Fruit fly (Drosophila melanogaster): ENCODE results near the gene CG15432.

Gene CG15432

DNA sequence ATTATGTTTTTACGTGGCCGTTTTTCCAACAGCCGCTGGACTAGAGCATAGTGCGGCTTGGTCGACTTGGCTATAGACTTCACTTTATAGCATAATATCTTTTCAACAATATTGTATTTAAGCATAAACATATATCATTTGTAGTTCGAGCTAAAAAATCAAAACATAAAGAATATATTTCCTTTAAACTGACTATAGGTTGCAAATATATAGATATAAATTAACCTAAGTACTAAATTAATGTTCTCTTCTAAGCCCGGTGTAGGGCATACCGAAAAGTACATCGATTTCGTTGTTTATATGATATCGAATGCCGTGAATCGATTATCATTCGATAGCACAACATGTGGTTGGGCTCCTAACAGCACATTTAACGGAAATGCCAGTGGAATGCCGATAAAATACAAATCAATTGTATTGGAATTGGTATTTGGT lies 6.5 kb downstream of the CG15432 start, which contains the start of gene MFS18 (continued):
- TF ChIP-seq Hr78 (GFP tag; optimal IDR thresholded peaks at IDR 0.05) (no peak), Ptx1 (GFP tag; IDR thresholded peaks at IDR 0.05) (peak; percentile 99), ato (GFP tag; IDR thresholded peaks at IDR 0.05; ENCODE audit: partially characterized antibody) (peak; percentile 92), MBD-R2 (GFP tag; IDR thresholded peaks at IDR 0.05) (peak; percentile 98), gsb (GFP tag; IDR thresholded peaks at IDR 0.05) (peak; percentile 97), Ada2b (GFP tag; IDR thresholded peaks at IDR 0.05) (peak; percentile 98), nom (GFP tag; optimal IDR thresholded peaks at IDR 0.05) (peak; percentile 91), Antp (GFP tag; optimal IDR thresholded peaks at IDR 0.05) (peak; percentile 76), ATbp (GFP tag; optimal IDR thresholded peaks at IDR 0.05) (peak; percentile 93), emc (GFP tag; optimal IDR thresholded peaks at IDR 0.05) (peak; percentile 58), Doc2 (GFP tag; IDR thresholded peaks at IDR 0.05) (peak; percentile 94), trem (tag; optimal IDR thresholded peaks at IDR 0.05) (peak; percentile 97), CG7963 (GFP tag; IDR thresholded peaks at IDR 0.05; ENCODE audit: partially characterized antibody) (peak; percentile 89), ftz-f1 (GFP tag; optimal IDR thresholded peaks at IDR 0.05) (peak; percentile 65), CG34376 (GFP tag; optimal IDR thresholded peaks at IDR 0.05) (peak; percentile 96), slp2 (GFP tag; optimal IDR thresholded peaks at IDR 0.05) (peak; percentile 65), CG7928 (GFP tag; optimal IDR thresholded peaks at IDR 0.05) (peak; percentile 76), jigr1 (GFP tag; IDR thresholded peaks at IDR 0.05) (peak; percentile 98), CG10565 (GFP tag; optimal IDR thresholded peaks at IDR 0.05) (peak; percentile 84), chif (GFP tag; optimal IDR thresholded peaks at IDR 0.05) (peak; percentile 80 to 86), tap (tag; optimal IDR thresholded peaks at IDR 0.05) (peak; percentile 98), CG1024 (GFP tag; IDR thresholded peaks at IDR 0.05) (peak; percentile 96), zfh2 (GFP tag; optimal IDR thresholded peaks at IDR 0.05) (peak; percentile 84), CG12236 (GFP tag; optimal IDR thresholded peaks at IDR 0.05) (peak; percentile 31), CG14441 (GFP tag; IDR thresholded peaks at IDR 0.05) (peak; percentile 99), ara (GFP tag; IDR thresholded peaks at IDR 0.05) (peak; percentile 99), Adf1 (GFP tag; IDR thresholded peaks at IDR 0.05) (peak; percentile 86), HmgZ (tag; optimal IDR thresholded peaks at IDR 0.05) (peak; percentile 96), twi (tag; optimal IDR thresholded peaks at IDR 0.05) (peak; percentile 70), wek (GFP tag; optimal IDR thresholded peaks at IDR 0.05) (peak; percentile 80), CG3163 (GFP tag; optimal IDR thresholded peaks at IDR 0.05) (peak; percentile 16), knrl (GFP tag; IDR thresholded peaks at IDR 0.05; ENCODE audit: partially characterized antibody) (no peak; the same call in 2 of the 3 replicates), CG7556 (GFP tag; optimal IDR thresholded peaks at IDR 0.05) (peak; percentile 97), PHDP (tag; optimal IDR thresholded peaks at IDR 0.05) (peak; percentile 96), CG9797 (GFP tag; optimal IDR thresholded peaks at IDR 0.05) (peak; percentile 64), CkIIα-i1 (GFP tag; IDR thresholded peaks at IDR 0.05) (peak; percentile 91), mirr (GFP tag; optimal IDR thresholded peaks at IDR 0.05) (peak; percentile 89), CG16815 (GFP tag; optimal IDR thresholded peaks at IDR 0.05) (peak; percentile 93), CG1603 (tag; optimal IDR thresholded peaks at IDR 0.05) (peak; percentile 91), C15 (GFP tag; IDR thresholded peaks at IDR 0.05) (peak; percentile 98), Doc3 (GFP tag; IDR thresholded peaks at IDR 0.05; ENCODE audit: partially characterized antibody) (peak; percentile 62), aop (GFP tag; IDR thresholded peaks at IDR 0.05) (peak; percentile 93), CG6854 (GFP tag; optimal IDR thresholded peaks at IDR 0.05) (peak; percentile 97), CG10462 (GFP tag; optimal IDR thresholded peaks at IDR 0.05) (peak; percentile 94), hth (optimal IDR thresholded peaks at IDR 0.05) (no peak), Xrp1 (GFP tag; IDR thresholded peaks at IDR 0.05) (peak; percentile 100), CG7786 (GFP tag; optimal IDR thresholded peaks at IDR 0.05) (peak; percentile 78), repo (GFP tag; optimal IDR thresholded peaks at IDR 0.05) (peak; percentile 91), CG17568 (GFP tag; optimal IDR thresholded peaks at IDR 0.05) (no peak), croc (GFP tag; conservative IDR thresholded peaks at IDR 0.05) (peak; percentile 98), CG17186 (GFP tag; optimal IDR thresholded peaks at IDR 0.05) (peak; percentile 92)
